Worm (Caenorhabditis elegans) whole organism, late embryonic: ENCODE measurements around the gene mrps-28.

ENCODE experiments used
- fkh-10 ChIP-seq: fragments of 150-350 bp; optimal IDR thresholded peaks from 2 replicates; lab custom pipeline; 2014; ENCODE audit warnings: missing biosample characterization, missing genetic modification reagents, missing genetic modification characterization
- hlh-6 ChIP-seq: sonication (generic microtip); optimal IDR thresholded peaks from 2 replicates; lab custom pipeline; 2016; ENCODE audit warnings: missing genotype, missing genetic modification characterization, missing compliant biosample characterization

DNA sequence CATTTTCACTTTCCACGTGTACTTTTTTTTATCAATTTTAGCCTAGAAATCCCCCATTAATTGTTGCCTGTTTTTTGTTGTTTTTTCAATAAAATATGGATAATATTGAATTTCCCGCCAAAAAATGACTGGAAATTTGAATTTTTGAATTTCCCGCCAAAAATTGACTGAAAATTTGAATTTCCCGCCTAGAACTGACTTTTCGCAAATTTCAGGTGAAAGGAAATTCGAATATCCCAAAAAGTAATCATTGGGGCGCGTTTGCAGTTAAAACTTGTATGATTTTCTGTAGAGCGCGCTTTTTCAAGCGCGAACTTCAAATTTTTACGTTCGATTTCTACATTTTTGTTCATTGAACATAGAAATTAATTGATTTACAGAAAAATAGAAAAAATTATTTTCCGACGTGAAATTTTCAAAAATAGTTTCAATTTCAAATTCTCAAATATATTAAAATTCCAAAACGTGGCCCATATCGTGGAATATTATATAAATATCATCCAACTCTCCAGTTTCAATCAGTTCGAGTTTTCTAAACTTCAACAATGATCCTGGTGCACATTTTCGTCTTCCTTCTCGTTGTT, 1.6 kb downstream of the mrps-28 start, which contains the start of gene Y43F8C.9:
- TF ChIP-seq fkh-10 (GFP tag; lab: Kevin White, UChicago), result no peak
- no peak for TF ChIP-seq hlh-6 (tag; lab: Kevin White, UChicago)
